Fruit fly (Drosophila melanogaster): ENCODE results near the gene CG42841.

DNA sequence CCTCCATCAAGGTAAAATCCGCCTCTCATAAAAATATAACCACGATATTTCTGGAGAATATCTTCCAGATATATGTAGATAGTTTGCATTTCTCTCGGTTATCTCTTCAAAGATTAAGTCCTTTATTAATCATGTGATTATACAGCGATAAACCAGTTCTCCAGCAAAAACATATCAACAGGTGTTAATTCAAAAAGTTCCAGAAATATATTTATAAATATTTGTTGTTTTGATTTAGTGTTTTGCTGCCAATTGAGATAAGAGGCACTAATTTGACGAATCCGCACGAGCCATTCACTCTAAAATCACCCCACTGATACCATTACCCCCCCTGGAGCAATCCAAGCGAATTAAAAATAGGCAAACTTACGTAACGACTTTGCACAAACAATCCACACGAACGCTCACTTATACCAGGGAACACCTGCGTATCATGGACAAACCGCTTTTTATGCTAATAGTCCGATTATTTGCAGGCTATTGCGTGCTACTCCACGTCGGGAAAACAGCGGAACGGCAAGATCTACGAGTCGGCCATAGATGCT lies 40.8 kb downstream of the CG42841 start:
- TF ChIP-seq usp (GFP tag; optimal IDR thresholded peaks at IDR 0.05) (no peak), psq (optimal IDR thresholded peaks at IDR 0.05) (no peak), CG8478 (optimal IDR thresholded peaks at IDR 0.05) (no peak), pan (optimal IDR thresholded peaks at IDR 0.05) (no peak), EcR (GFP tag; optimal IDR thresholded peaks at IDR 0.05) (no peak)
